Worm (Caenorhabditis elegans): ENCODE measurements around the gene unc-42.

DNA sequence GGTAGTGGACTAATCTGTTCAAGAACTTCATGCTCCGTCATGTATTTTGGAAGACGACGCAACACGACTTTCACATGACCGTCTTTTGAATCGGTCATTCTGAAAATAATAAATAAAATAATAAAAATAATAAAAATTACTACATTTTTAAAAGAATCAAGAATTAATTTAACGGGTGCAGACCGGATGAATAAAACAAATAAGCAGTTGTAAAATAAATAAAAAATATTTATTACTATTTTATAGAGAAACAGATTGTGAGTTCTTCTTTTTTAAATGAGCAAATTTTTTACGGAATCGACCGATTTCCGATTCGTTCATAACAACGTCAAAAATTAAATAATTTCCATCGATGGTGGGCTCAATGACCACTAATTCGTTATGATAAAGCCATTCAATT is 8.5 kb upstream of the unc-42 start, which contains the start of gene smg-4:
- TF ChIP-seq ceh-8 (GFP tag; optimal IDR thresholded peaks at IDR 0.05) = no peak
- no peak for TF ChIP-seq elt-2 (tag; optimal IDR thresholded peaks at IDR 0.05)
- TF ChIP-seq pax-3 (tag; optimal IDR thresholded peaks at IDR 0.05) = no peak
- no peak for TF ChIP-seq ama-1 (optimal IDR thresholded peaks at IDR 0.05)
- no peak for TF ChIP-seq lin-15B (tag; optimal IDR thresholded peaks at IDR 0.05)
